Fruit fly (Drosophila melanogaster) whole organism, prepupa: ENCODE measurements around the gene CG10508.

ENCODE experiments used
- CG10669 ChIP-seq: fragments of 200-800 bp; sonication (Bioruptor generic); optimal IDR thresholded peaks from 3 replicates; lab custom pipeline; 2018; ENCODE audit warnings: missing biosample characterization, mild to moderate bottlenecking, missing genetic modification characterization, moderate library complexity
- CG11294 ChIP-seq: fragments of 200-800 bp; sonication (Bioruptor generic); IDR thresholded peaks from 2 replicates; pipeline ENCODE4 v1.3.6; 2022; ENCODE audit warnings: missing biosample characterization, missing genetic modification characterization
- CG11762 ChIP-seq: fragments of 200-800 bp; sonication (Bioruptor generic); optimal IDR thresholded peaks from 3 replicates; lab custom pipeline; 2016; ENCODE audit warnings: missing biosample characterization, missing genetic modification characterization; ENCODE audit not compliant: insufficient read depth
- CG15336 ChIP-seq: fragments of 200-800 bp; sonication (Bioruptor generic); IDR thresholded peaks from 2 replicates; pipeline ENCODE4 v1.3.6; 2022; ENCODE audit warnings: missing biosample characterization, missing genetic modification characterization
- CG16779 ChIP-seq: fragments of 200-800 bp; sonication (Bioruptor generic); optimal IDR thresholded peaks from 3 replicates; lab custom pipeline; 2017; ENCODE audit warnings: missing biosample characterization, mild to moderate bottlenecking, missing genetic modification characterization
- CG3032 ChIP-seq: fragments of 200-800 bp; optimal IDR thresholded peaks from 2 replicates; lab custom pipeline; 2019; ENCODE audit warnings: missing biosample characterization, mild to moderate bottlenecking, missing genetic modification characterization, moderate library complexity
- CG31627 ChIP-seq: fragments of 200-800 bp; sonication (Bioruptor generic); optimal IDR thresholded peaks from 3 replicates; lab custom pipeline; 2016; ENCODE audit warnings: missing biosample characterization, missing genetic modification characterization
- CG6163 ChIP-seq: fragments of 200-800 bp; sonication (Bioruptor generic); IDR thresholded peaks from 3 replicates; pipeline ENCODE4 v1.3.6; 2022; ENCODE audit warnings: missing biosample characterization, missing genetic modification characterization
- CG6792 ChIP-seq: fragments of 200-800 bp; sonication (Bioruptor generic); optimal IDR thresholded peaks from 3 replicates; lab custom pipeline; 2016; ENCODE audit warnings: missing biosample characterization, missing genetic modification characterization
- CG6808 ChIP-seq: fragments of 200-800 bp; sonication (Bioruptor generic); optimal IDR thresholded peaks from 3 replicates; lab custom pipeline; 2017; ENCODE audit warnings: missing biosample characterization, missing genetic modification characterization, mild to moderate bottlenecking, moderate library complexity, missing genetic modification reagents
- CG6854 ChIP-seq: fragments of 200-800 bp; sonication (Bioruptor generic); optimal IDR thresholded peaks from 2 replicates; lab custom pipeline; 2017; ENCODE audit warnings: missing biosample characterization, mild to moderate bottlenecking, missing genetic modification characterization
- CG8119 ChIP-seq: fragments of 200-800 bp; sonication (Bioruptor generic); IDR thresholded peaks from 3 replicates; pipeline ENCODE4 v1.3.6; 2022; ENCODE audit warnings: missing biosample characterization, missing genetic modification characterization
- CG9139 ChIP-seq: fragments of 200-800 bp; sonication (Bioruptor generic); optimal IDR thresholded peaks from 3 replicates; lab custom pipeline; 2017; ENCODE audit warnings: missing biosample characterization, mild to moderate bottlenecking, missing genetic modification characterization
- Eip75B ChIP-seq: fragments of 200-800 bp; sonication (Bioruptor generic); optimal IDR thresholded peaks from 3 replicates; lab custom pipeline; 2016; ENCODE audit warnings: missing biosample characterization, missing genetic modification characterization
- Eip78C ChIP-seq: fragments of 200-800 bp; sonication (Bioruptor generic); peaks from one replicate; lab custom pipeline; 2016; ENCODE audit warnings: missing biosample characterization, missing genetic modification characterization
- Ets21C ChIP-seq: fragments of 200-800 bp; sonication (Bioruptor generic); optimal IDR thresholded peaks from 3 replicates; lab custom pipeline; 2016; ENCODE audit warnings: missing biosample characterization, missing genetic modification characterization
- Hr38 ChIP-seq: sonication (Bioruptor generic); optimal IDR thresholded peaks from 2 replicates; lab custom pipeline; 2016; ENCODE audit warnings: missing biosample characterization, missing genetic modification characterization
- Hr39 ChIP-seq: fragments of 200-800 bp; sonication (Bioruptor generic); optimal IDR thresholded peaks from 2 replicates; lab custom pipeline; 2016; ENCODE audit warnings: missing biosample characterization, missing genetic modification characterization
- Lpt ChIP-seq: fragments of 200-800 bp; sonication (Bioruptor generic); optimal IDR thresholded peaks from 3 replicates; lab custom pipeline; 2016; ENCODE audit warnings: missing biosample characterization, missing genetic modification characterization
- Sox14 ChIP-seq: fragments of 200-800 bp; sonication (Bioruptor generic); optimal IDR thresholded peaks from 3 replicates; lab custom pipeline; 2016; ENCODE audit warnings: missing biosample characterization, missing genetic modification characterization
- Sox15 ChIP-seq: fragments of 200-800 bp; sonication (Bioruptor generic); optimal IDR thresholded peaks from 3 replicates; lab custom pipeline; 2016; ENCODE audit warnings: missing biosample characterization, missing genetic modification characterization
- acj6 ChIP-seq: fragments of 200-800 bp; sonication (Bioruptor generic); optimal IDR thresholded peaks from 3 replicates; lab custom pipeline; 2016; ENCODE audit warnings: missing biosample characterization, missing genetic modification characterization
- cyc ChIP-seq: fragments of 200-800 bp; sonication (Bioruptor generic); optimal IDR thresholded peaks from 3 replicates; lab custom pipeline; 2016; ENCODE audit warnings: missing biosample characterization, missing genetic modification characterization
- dsx ChIP-seq: fragments of 200-800 bp; optimal IDR thresholded peaks from 3 replicates; lab custom pipeline; 2019; ENCODE audit warnings: missing biosample characterization, mild to moderate bottlenecking, missing genetic modification characterization, moderate library complexity; ENCODE audit not compliant: poor library complexity, severe bottlenecking
- esn ChIP-seq: fragments of 200-800 bp; sonication (Bioruptor generic); optimal IDR thresholded peaks from 2 replicates; lab custom pipeline; 2016; ENCODE audit warnings: missing biosample characterization, mild to moderate bottlenecking, missing genetic modification characterization, moderate library complexity
- fd59A ChIP-seq: fragments of 200-800 bp; sonication (Bioruptor generic); optimal IDR thresholded peaks from 2 replicates; lab custom pipeline; 2017; ENCODE audit warnings: missing biosample characterization, mild to moderate bottlenecking, missing genetic modification characterization, missing genetic modification reagents
- fd85E ChIP-seq: fragments of 200-800 bp; sonication (Bioruptor generic); optimal IDR thresholded peaks from 3 replicates; lab custom pipeline; 2016; ENCODE audit warnings: missing biosample characterization, missing genetic modification characterization
- fkh ChIP-seq: fragments of 200-800 bp; sonication (Bioruptor generic); optimal IDR thresholded peaks from 3 replicates; lab custom pipeline; 2017; ENCODE audit warnings: missing biosample characterization, mild to moderate bottlenecking, missing genetic modification characterization, moderate library complexity
- salr ChIP-seq, 2 experiments: fragments of 200-800 bp; sonication (Bioruptor generic); optimal IDR thresholded peaks; 3 replicates each; lab custom pipeline; 2016 to 2018; ENCODE audit warnings: missing biosample characterization in 2 of 2, missing genetic modification characterization in 2 of 2, mild to moderate bottlenecking in 1 of 2
- topi ChIP-seq: fragments of 200-800 bp; sonication (Bioruptor generic); optimal IDR thresholded peaks from 3 replicates; lab custom pipeline; 2016; ENCODE audit warnings: missing biosample characterization, missing genetic modification characterization
- vri ChIP-seq: fragments of 200-800 bp; sonication (Bioruptor generic); optimal IDR thresholded peaks from 3 replicates; lab custom pipeline; 2016; ENCODE audit warnings: missing biosample characterization, mild to moderate bottlenecking, missing genetic modification characterization

The CG10508 gene

DNA sequence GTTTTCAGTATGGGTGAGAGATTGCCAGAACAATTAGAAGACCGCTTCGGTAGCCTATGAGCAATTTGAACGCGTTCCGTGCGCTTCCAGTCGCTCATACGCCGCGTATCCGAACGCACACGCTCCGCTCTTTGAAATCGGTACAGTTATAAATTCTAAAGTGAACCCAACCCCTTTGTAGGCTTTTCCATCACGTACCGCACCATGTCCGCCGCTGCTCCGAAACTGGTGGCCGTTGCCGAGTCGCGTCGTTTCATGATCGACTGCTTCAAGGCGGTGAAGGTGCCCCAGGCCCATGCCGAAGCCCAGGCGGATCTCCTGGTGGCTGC, 4.6 kb upstream of the CG10508 start:
- TF ChIP-seq acj6 (no peak), Hr39 (GFP tag; lab: Kevin White, UChicago) (no peak), Hr38 (GFP tag; lab: Kevin White, UChicago) (no peak), CG11294 (GFP tag; lab: Robert Waterston, UW) (no peak), salr (GFP tag; optimal IDR thresholded peaks at IDR 0.05; lab: Kevin White, UChicago) (no peak), CG10669 (GFP tag; lab: Kevin White, UChicago) (no peak), Eip75B (GFP tag; lab: Kevin White, UChicago) (no peak), topi (GFP tag; lab: Kevin White, UChicago) (no peak)
- TF ChIP-seq, all 60 proteins: peak for 0

DNA sequence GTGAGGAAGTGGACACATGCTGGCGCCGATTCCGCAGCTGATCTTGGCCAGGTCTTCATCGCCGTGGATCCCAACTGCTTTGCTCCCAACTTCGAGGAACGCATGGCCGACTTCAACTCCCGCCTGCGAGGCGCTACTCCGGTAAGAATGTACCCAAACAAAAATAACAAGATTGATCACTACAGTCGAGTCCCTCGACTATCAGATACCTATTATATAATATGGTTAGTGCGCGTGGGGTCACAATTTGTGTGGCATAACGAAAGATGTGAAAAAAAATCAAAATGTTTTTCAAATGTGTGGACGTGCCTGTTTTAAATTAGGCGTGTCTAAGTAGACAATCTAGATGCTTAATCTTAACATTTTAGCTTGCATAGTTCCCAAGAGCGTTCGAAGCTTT, 3.5 kb upstream of the CG10508 start:
- TF ChIP-seq esn (GFP tag; lab: Kevin White, UChicago) (no peak), Sox14 (GFP tag; lab: Kevin White, UChicago) (no peak), CG15336 (GFP tag; lab: Robert Waterston, UW) (no peak), CG6808 (GFP tag; lab: Kevin White, UChicago) (no peak), Lpt (GFP tag; lab: Kevin White, UChicago) (no peak)

DNA sequence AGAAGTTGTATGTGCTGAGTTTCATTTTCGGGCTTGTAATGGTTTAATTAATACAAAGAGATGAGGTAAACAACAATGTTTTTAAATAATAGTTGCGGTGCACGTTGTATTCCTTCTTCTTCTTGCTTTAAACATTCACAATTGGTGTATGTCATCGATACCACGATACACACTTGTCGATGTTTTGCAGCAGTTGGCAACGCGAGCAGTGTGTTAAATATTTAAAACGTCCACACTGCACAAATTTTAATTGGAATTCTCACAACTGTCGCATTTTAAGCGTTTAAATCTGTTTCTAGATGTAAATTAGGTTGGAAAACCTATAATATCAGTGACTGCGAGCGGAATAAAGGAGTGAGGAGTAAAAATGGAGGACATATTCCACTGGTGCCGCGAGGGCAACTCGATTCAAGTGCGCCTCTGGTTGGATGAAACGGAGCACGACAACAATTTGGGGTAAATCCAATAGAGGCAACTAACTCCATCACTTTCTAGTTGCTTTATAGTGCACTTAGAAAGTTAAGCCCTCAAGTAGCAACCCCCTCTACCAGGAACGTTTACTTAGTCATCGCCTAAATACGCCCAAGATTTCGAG, 6.8 kb downstream of the CG10508 start, which contains the start of the genes Trmt112 and Ilk:
Trmt112 (minus strand) TSS at position 143 of the 595 bp plus-strand sequence.
Ilk (plus strand) TSS at position 205 of the 595 bp plus-strand sequence.
- TF ChIP-seq Eip78C (GFP tag; lab: Kevin White, UChicago): peak; percentile 76
- no peak for TF ChIP-seq Sox15 (GFP tag; lab: Kevin White, UChicago)
- TF ChIP-seq Eip75B (GFP tag; lab: Kevin White, UChicago): no peak
- no peak for TF ChIP-seq CG6163 (GFP tag; lab: Robert Waterston, UW)
- peak; percentile 60 for TF ChIP-seq fkh (GFP tag; lab: Kevin White, UChicago)
- no peak for TF ChIP-seq fd85E
- peak; percentile 46 for TF ChIP-seq dsx (GFP tag; lab: Kevin White, UChicago)
- TF ChIP-seq CG15336 (GFP tag; lab: Robert Waterston, UW): no peak

DNA sequence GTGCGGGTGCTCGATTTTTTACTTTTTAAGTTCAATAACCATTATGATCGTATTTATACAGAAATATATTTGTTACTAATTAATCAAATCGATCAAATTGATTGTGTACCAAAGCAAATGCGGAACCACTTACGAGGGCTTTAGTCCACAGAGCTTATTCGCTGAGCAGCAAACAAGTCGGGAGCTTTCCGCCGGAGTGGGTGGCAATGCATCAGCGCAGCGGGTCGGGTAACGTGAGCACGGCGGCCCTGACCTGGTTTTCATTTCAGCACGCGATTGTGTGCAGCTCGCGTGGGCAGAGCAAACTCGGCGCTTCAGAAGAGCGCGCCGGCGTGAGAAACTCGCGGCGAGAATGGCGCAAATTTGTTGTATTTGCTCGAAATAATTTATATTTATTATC, 9.1 kb downstream of the CG10508 start:
- TF ChIP-seq CG11762 (no peak), cyc (GFP tag; lab: Kevin White, UChicago) (no peak), Eip75B (GFP tag; lab: Kevin White, UChicago) (peak; percentile 39), CG6792 (no peak), CG6163 (GFP tag; lab: Robert Waterston, UW) (peak; percentile 44; the same call in 1 of the 3 replicates), acj6 (no peak), Ets21C (GFP tag; lab: Kevin White, UChicago) (no peak), CG8119 (no peak), CG3032 (tag; lab: Kevin White, UChicago) (no peak), CG16779 (tag; lab: Kevin White, UChicago) (no peak), vri (GFP tag; lab: Kevin White, UChicago) (no peak), CG9139 (GFP tag; lab: Kevin White, UChicago) (no peak), fd59A (GFP tag; lab: Kevin White, UChicago) (no peak), CG6808 (GFP tag; lab: Kevin White, UChicago) (no peak), CG31627 (GFP tag; lab: Kevin White, UChicago) (no peak), CG6854 (GFP tag; lab: Kevin White, UChicago) (no peak)

DNA sequence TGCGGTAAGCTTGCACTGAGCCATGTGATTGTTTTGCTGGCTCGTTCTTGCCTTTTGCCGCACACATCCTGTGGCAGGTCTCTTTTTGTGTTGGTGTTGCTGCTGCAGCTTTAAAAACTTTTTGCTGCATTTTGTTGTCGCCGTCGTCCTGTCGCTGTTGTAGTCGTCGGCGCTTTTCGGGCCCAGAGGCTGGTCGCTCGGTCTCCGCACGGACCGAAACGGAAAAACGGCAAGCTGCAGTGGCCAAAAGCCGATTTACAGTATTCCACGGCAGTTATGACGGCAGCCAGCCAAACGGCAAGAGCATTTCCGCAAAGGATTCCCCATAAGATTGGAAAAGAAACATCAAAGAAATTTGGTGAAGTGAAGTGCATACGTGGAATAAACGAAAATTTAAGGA, 10.1 kb downstream of the CG10508 start, which contains the start of gene CG43219:
CG43219 (plus strand) TSS at position 301 of the 400 bp plus-strand sequence.
- TF ChIP-seq Eip78C (GFP tag; lab: Kevin White, UChicago): peak; percentile 5
- TF ChIP-seq Eip75B (GFP tag; lab: Kevin White, UChicago): no peak
